Worm (Caenorhabditis elegans): Measurements from ENCODE around the gene pmpl-1.

- no peak for TF ChIP-seq egl-27 (tag; optimal IDR thresholded peaks at IDR 0.05)
- TF ChIP-seq ztf-4 (tag; optimal IDR thresholded peaks at IDR 0.05): no peak
- no peak for TF ChIP-seq nhr-23 (tag; optimal IDR thresholded peaks at IDR 0.05)
- no peak for TF ChIP-seq nhr-21 (tag; optimal IDR thresholded peaks at IDR 0.05)
- no peak for TF ChIP-seq lin-13 (GFP tag; optimal IDR thresholded peaks at IDR 0.05)
- TF ChIP-seq lsy-2 (tag; optimal IDR thresholded peaks at IDR 0.05): no peak
- no peak for TF ChIP-seq elt-3 (tag; optimal IDR thresholded peaks at IDR 0.05)
- no peak for TF ChIP-seq R02D3.7 (tag; optimal IDR thresholded peaks at IDR 0.05)
- no peak for TF ChIP-seq ZK546.5 (tag; optimal IDR thresholded peaks at IDR 0.05)
- TF ChIP-seq ztf-11 (tag; optimal IDR thresholded peaks at IDR 0.05): no peak
- TF ChIP-seq nhr-11 (tag; optimal IDR thresholded peaks at IDR 0.05): no peak
- no peak for TF ChIP-seq skn-1 (tag; optimal IDR thresholded peaks at IDR 0.05)
- no peak for TF ChIP-seq ztf-1 (GFP tag; conservative IDR thresholded peaks at IDR 0.05)
- TF ChIP-seq ama-1 (optimal IDR thresholded peaks at IDR 0.05): no peak
Observed at ce11 chrX:3827311-3827710, 39.5 kb downstream of the pmpl-1 start.
